Worm (Caenorhabditis elegans): Measurements from ENCODE around the gene slc-25A21.
"Not testable (repeated sequence)": the region's sequence is repeated elsewhere in the genome, so short reads cannot be mapped to it uniquely, and the experiment has no call there.

slc-25A21 gene

ce11 chrX:16217749-16218148 is 28.1 kb downstream of the slc-25A21 start:
- TF ChIP-seq pes-1 (GFP tag; IDR thresholded peaks at IDR 0.05) = peak; percentile 54; the same call in 1 of the 2 replicates
- no peak for TF ChIP-seq ets-7 (tag; optimal IDR thresholded peaks at IDR 0.05)
- no peak for TF ChIP-seq tbx-37 (GFP tag; conservative IDR thresholded peaks at IDR 0.05)
- peak; percentile 7 for TF ChIP-seq ceh-13 (GFP tag; optimal IDR thresholded peaks at IDR 0.05)

- no peak for TF ChIP-seq tbx-11 (GFP tag; IDR thresholded peaks at IDR 0.05)
- TF ChIP-seq hnd-1 (tag; optimal IDR thresholded peaks at IDR 0.05) = no peak
- no peak for TF ChIP-seq ceh-13 (GFP tag; optimal IDR thresholded peaks at IDR 0.05)
- no peak for TF ChIP-seq scrt-1 (GFP tag; IDR thresholded peaks at IDR 0.05)
- no peak for TF ChIP-seq flt-1 (GFP tag; IDR thresholded peaks at IDR 0.05)
- no peak for TF ChIP-seq sea-1 (GFP tag; conservative IDR thresholded peaks at IDR 0.05)
- no peak for TF ChIP-seq tra-4 (tag; optimal IDR thresholded peaks at IDR 0.05)
- TF ChIP-seq ceh-36 (tag; optimal IDR thresholded peaks at IDR 0.05) = no peak
- no peak for TF ChIP-seq hmg-4 (GFP tag; optimal IDR thresholded peaks at IDR 0.05)
- TF ChIP-seq tbx-37 (GFP tag; conservative IDR thresholded peaks at IDR 0.05) = no peak
- TF ChIP-seq B0310.2 (tag; optimal IDR thresholded peaks at IDR 0.05) = no peak
Observed at ce11 chrX:16218306-16218705, 28.6 kb downstream of the slc-25A21 start.

- TF ChIP-seq hmbx-1, ets-7, aly-1 (tag; optimal IDR thresholded peaks at IDR 0.05): not testable (repeated sequence)
Observed at ce11 chrX:16219710-16220109, 30.1 kb downstream of the slc-25A21 start, which contains the start of gene F23A7.3. F23A7.3 (plus strand) TSS chrX:16220010.

- TF ChIP-seq scrt-1 (GFP tag; IDR thresholded peaks at IDR 0.05) (no peak), hmg-4 (GFP tag; optimal IDR thresholded peaks at IDR 0.05) (no peak), aly-1 (tag; optimal IDR thresholded peaks at IDR 0.05) (no peak), F13C5.2 (tag; optimal IDR thresholded peaks at IDR 0.05) (no peak), tbx-11 (GFP tag; IDR thresholded peaks at IDR 0.05) (no peak), sea-1 (GFP tag; conservative IDR thresholded peaks at IDR 0.05) (no peak), tra-4 (tag; optimal IDR thresholded peaks at IDR 0.05) (no peak), pes-1 (GFP tag; IDR thresholded peaks at IDR 0.05) (no peak), ama-1 (optimal IDR thresholded peaks at IDR 0.05) (no peak), ceh-13 (GFP tag; optimal IDR thresholded peaks at IDR 0.05) (no peak), ets-7 (tag; optimal IDR thresholded peaks at IDR 0.05) (no peak), hmbx-1 (tag; optimal IDR thresholded peaks at IDR 0.05) (no peak), ceh-36 (tag; optimal IDR thresholded peaks at IDR 0.05) (no peak), B0310.2 (tag; optimal IDR thresholded peaks at IDR 0.05) (no peak), hnd-1 (tag; optimal IDR thresholded peaks at IDR 0.05) (no peak), tbx-37 (GFP tag; conservative IDR thresholded peaks at IDR 0.05) (no peak), flt-1 (GFP tag; IDR thresholded peaks at IDR 0.05) (no peak)
Observed at ce11 chrX:16228622-16229021, 39.0 kb downstream of the slc-25A21 start, which contains the start of gene F23A7.5. F23A7.5 (plus strand) TSS chrX:16228922.

ce11 chrX:16240626-16241025 is 51.0 kb downstream of the slc-25A21 start:
- no peak for TF ChIP-seq hmg-4 (GFP tag; optimal IDR thresholded peaks at IDR 0.05)
- no peak for TF ChIP-seq tra-4 (tag; optimal IDR thresholded peaks at IDR 0.05)
- TF ChIP-seq ceh-13 (GFP tag; optimal IDR thresholded peaks at IDR 0.05) = no peak
- TF ChIP-seq hnd-1 (tag; optimal IDR thresholded peaks at IDR 0.05) = no peak
- TF ChIP-seq ama-1 (optimal IDR thresholded peaks at IDR 0.05) = no peak
- no peak for TF ChIP-seq tbx-37 (GFP tag; conservative IDR thresholded peaks at IDR 0.05)
- no peak for TF ChIP-seq tbx-11 (GFP tag; IDR thresholded peaks at IDR 0.05)
- TF ChIP-seq hmbx-1 (tag; optimal IDR thresholded peaks at IDR 0.05) = no peak
- TF ChIP-seq ceh-36 (tag; optimal IDR thresholded peaks at IDR 0.05) = no peak
- no peak for TF ChIP-seq scrt-1 (GFP tag; IDR thresholded peaks at IDR 0.05)

ce11 chrX:16243129-16243528 is 53.5 kb downstream of the slc-25A21 start:
- TF ChIP-seq ama-1 (optimal IDR thresholded peaks at IDR 0.05) (no peak), hmbx-1 (tag; optimal IDR thresholded peaks at IDR 0.05) (no peak), tbx-37 (GFP tag; conservative IDR thresholded peaks at IDR 0.05) (no peak), tra-4 (tag; optimal IDR thresholded peaks at IDR 0.05) (no peak), F13C5.2 (tag; optimal IDR thresholded peaks at IDR 0.05) (no peak), ets-7 (tag; optimal IDR thresholded peaks at IDR 0.05) (no peak), hnd-1 (tag; optimal IDR thresholded peaks at IDR 0.05) (no peak), sea-1 (GFP tag; conservative IDR thresholded peaks at IDR 0.05) (no peak), B0310.2 (tag; optimal IDR thresholded peaks at IDR 0.05) (no peak), ceh-13 (GFP tag; optimal IDR thresholded peaks at IDR 0.05) (no peak), aly-1 (tag; optimal IDR thresholded peaks at IDR 0.05) (no peak), scrt-1 (GFP tag; IDR thresholded peaks at IDR 0.05) (no peak), tbx-11 (GFP tag; IDR thresholded peaks at IDR 0.05) (no peak)

Data from whole organism, early embryonic.